Fruit fly (Drosophila melanogaster): ENCODE data around the gene sta.
A peak's percentile ranks its signal among the peaks of the same experiment; 100 is the strongest.

Gene sta

DNA sequence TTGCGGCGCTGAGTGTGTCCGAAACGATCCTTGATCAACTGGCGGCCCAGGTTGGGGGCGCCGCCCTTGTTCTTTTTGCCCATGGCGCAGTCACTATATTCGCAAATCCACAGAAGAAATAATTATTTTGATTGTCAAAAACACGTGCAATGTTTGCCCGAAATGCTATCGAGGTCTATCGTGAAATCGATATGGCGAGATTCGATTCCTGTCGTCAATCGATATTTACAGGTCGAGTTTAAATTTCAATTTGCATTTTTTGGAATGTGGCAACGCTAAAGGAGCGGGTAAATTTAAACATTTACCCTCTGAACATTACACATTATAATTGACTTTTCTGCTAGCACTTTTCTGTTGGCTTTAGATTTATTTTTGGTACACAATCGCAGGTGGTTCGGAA lies 19.2 kb downstream of the sta start, which contains the start of gene Ns3 (continued):
- TF ChIP-seq Ssrp (tag; optimal IDR thresholded peaks at IDR 0.05) (no peak), Usf (GFP tag; optimal IDR thresholded peaks at IDR 0.05) (no peak), Asciz (GFP tag; optimal IDR thresholded peaks at IDR 0.05) (no peak), CG17361 (GFP tag; IDR thresholded peaks at IDR 0.05) (no peak), B-H2 (GFP tag; optimal IDR thresholded peaks at IDR 0.05) (no peak), Ravus (GFP tag; IDR thresholded peaks at IDR 0.05) (no peak), ind (GFP tag; optimal IDR thresholded peaks at IDR 0.05) (no peak), CG18599 (GFP tag; optimal IDR thresholded peaks at IDR 0.05) (no peak), CG16863 (GFP tag; optimal IDR thresholded peaks at IDR 0.05) (no peak), CG34422 (GFP tag; IDR thresholded peaks at IDR 0.05) (0 out of 3 replicates have a peak, but pooled peaks have one; percentile 9), CG17802 (tag; optimal IDR thresholded peaks at IDR 0.05) (no peak), Doc2 (GFP tag; IDR thresholded peaks at IDR 0.05) (no peak), CG32767 (GFP tag; IDR thresholded peaks at IDR 0.05) (no peak), Hr51 (GFP tag; optimal IDR thresholded peaks at IDR 0.05) (no peak), CG6689 (GFP tag; IDR thresholded peaks at IDR 0.05) (no peak), ro (GFP tag; IDR thresholded peaks at IDR 0.05) (no peak), scrt (GFP tag; optimal IDR thresholded peaks at IDR 0.05) (no peak), sens (GFP tag) (peak; percentile 64), CG4707 (GFP tag; optimal IDR thresholded peaks at IDR 0.05) (no peak), CG32772 (GFP tag; IDR thresholded peaks at IDR 0.05) (no peak), Bteb2 (GFP tag; optimal IDR thresholded peaks at IDR 0.05) (no peak), BtbVII (GFP tag; optimal IDR thresholded peaks at IDR 0.05) (no peak), org-1 (GFP tag; optimal IDR thresholded peaks at IDR 0.05) (no peak), eve (GFP tag; optimal IDR thresholded peaks at IDR 0.05) (no peak), schlank (tag; optimal IDR thresholded peaks at IDR 0.05) (no peak), CG9609 (GFP tag; optimal IDR thresholded peaks at IDR 0.05) (no peak), CG8281 (tag; optimal IDR thresholded peaks at IDR 0.05) (no peak), CG3065 (GFP tag; optimal IDR thresholded peaks at IDR 0.05) (no peak), CG17359 (tag; optimal IDR thresholded peaks at IDR 0.05) (no peak), lov (optimal IDR thresholded peaks at IDR 0.05) (no peak), lov (GFP tag; IDR thresholded peaks at IDR 0.05) (no peak), sqz (GFP tag; optimal IDR thresholded peaks at IDR 0.05) (no peak), slbo (GFP tag; IDR thresholded peaks at IDR 0.05) (no peak), dmrt99B (tag; optimal IDR thresholded peaks at IDR 0.05) (no peak), CG9876 (GFP tag; optimal IDR thresholded peaks at IDR 0.05) (no peak), ttk (GFP tag; IDR thresholded peaks at IDR 0.05) (no peak), CG3995 (GFP tag; optimal IDR thresholded peaks at IDR 0.05) (peak; percentile 53), CG18619 (GFP tag; optimal IDR thresholded peaks at IDR 0.05) (no peak), prd (optimal IDR thresholded peaks at IDR 0.05) (no peak), prd (GFP tag; IDR thresholded peaks at IDR 0.05) (no peak), psq (GFP tag; optimal IDR thresholded peaks at IDR 0.05) (no peak), crol (GFP tag; IDR thresholded peaks at IDR 0.05) (no peak), zen2 (GFP tag; IDR thresholded peaks at IDR 0.05; ENCODE audit: partially characterized antibody) (peak; percentile 89), odd (GFP tag; optimal IDR thresholded peaks at IDR 0.05) (no peak), CG10209 (GFP tag; optimal IDR thresholded peaks at IDR 0.05) (no peak), Awh (GFP tag; IDR thresholded peaks at IDR 0.05) (no peak), CG3726 (GFP tag; IDR thresholded peaks at IDR 0.05) (no peak), pb (GFP tag; optimal IDR thresholded peaks at IDR 0.05) (no peak), Hsf (GFP tag; optimal IDR thresholded peaks at IDR 0.05) (no peak), sd (tag; optimal IDR thresholded peaks at IDR 0.05) (no peak), CG34376 (GFP tag; optimal IDR thresholded peaks at IDR 0.05) (no peak), CG12155 (GFP tag; optimal IDR thresholded peaks at IDR 0.05) (no peak), Bdp1 (GFP tag; optimal IDR thresholded peaks at IDR 0.05) (no peak)
